Worm (Caenorhabditis elegans) whole organism, L4 larva: ENCODE data around the gene atln-1.
A peak's percentile ranks its signal among the peaks of the same experiment; 100 is the strongest.

ENCODE experiments used
- F10B5.3 ChIP-seq: sonication (generic microtip); optimal IDR thresholded peaks from 2 replicates; lab custom pipeline; 2016; ENCODE audit warnings: mild to moderate bottlenecking, missing genetic modification characterization, missing compliant biosample characterization
- Y48G9A.11 ChIP-seq: fragments of 200-800 bp; sonication (Bioruptor generic); IDR thresholded peaks from 2 replicates; pipeline ENCODE4 v1.3.6; 2022; ENCODE audit warnings: missing genetic modification reagents, missing genetic modification characterization, missing compliant biosample characterization
- Y5F2A.4 ChIP-seq: fragments of 200-800 bp; sonication (Bioruptor generic); optimal IDR thresholded peaks from 2 replicates; lab custom pipeline; 2018; ENCODE audit warnings: mild to moderate bottlenecking, missing genetic modification characterization, missing compliant biosample characterization
- Y75B8A.6 ChIP-seq: fragments of 200-800 bp; sonication (Bioruptor generic); IDR thresholded peaks from 2 replicates; pipeline ENCODE4 v1.3.6; 2022; ENCODE audit warnings: missing genetic modification reagents, missing genetic modification characterization, missing compliant biosample characterization
- aha-1 ChIP-seq: fragments of 150-350 bp; peaks from one replicate; lab custom pipeline; 2014; ENCODE audit warnings: missing biosample characterization, missing genetic modification characterization
- ama-1 ChIP-seq: fragments of 150-350 bp; optimal IDR thresholded peaks from 2 replicates; lab custom pipeline; 2014; ENCODE audit warnings: inconsistent platforms, mixed read lengths
- ceh-28 ChIP-seq: fragments of 150-350 bp; optimal IDR thresholded peaks from 2 replicates; lab custom pipeline; 2014; ENCODE audit warnings: missing biosample characterization, missing genetic modification reagents, missing genetic modification characterization
- ceh-32 ChIP-seq: sonication (generic microtip); optimal IDR thresholded peaks from 2 replicates; lab custom pipeline; 2016; ENCODE audit warnings: mild to moderate bottlenecking, missing genetic modification characterization, missing compliant biosample characterization; ENCODE audit not compliant: poor library complexity
- ceh-82 ChIP-seq: sonication (generic microtip); optimal IDR thresholded peaks from 2 replicates; lab custom pipeline; 2017; ENCODE audit warnings: missing biosample characterization, missing genetic modification characterization
- cey-2 ChIP-seq: sonication (generic microtip); optimal IDR thresholded peaks from 3 replicates; lab custom pipeline; 2017; ENCODE audit warnings: missing genetic modification characterization, mild to moderate bottlenecking, missing compliant biosample characterization, antibody characterized with exemption, borderline replicate concordance; ENCODE audit not compliant: insufficient read depth
- daf-19 ChIP-seq: fragments of 200-800 bp; sonication (Bioruptor generic); conservative IDR thresholded peaks from 2 replicates; pipeline ENCODE4 v1.3.6; 2022; ENCODE audit warnings: missing genetic modification characterization, missing compliant biosample characterization
- daf-8 ChIP-seq: fragments of 200-800 bp; sonication (Bioruptor generic); IDR thresholded peaks from 2 replicates; pipeline ENCODE4 v1.3.6; 2022; ENCODE audit warnings: missing genetic modification characterization, missing compliant biosample characterization
- dmd-8 ChIP-seq: fragments of 200-800 bp; sonication (Bioruptor generic); IDR thresholded peaks from 2 replicates; pipeline ENCODE4 v1.3.6; 2022; ENCODE audit warnings: missing genetic modification characterization, missing compliant biosample characterization
- dmd-9 ChIP-seq: fragments of 200-800 bp; sonication (Bioruptor generic); IDR thresholded peaks from 2 replicates; pipeline ENCODE4 v1.3.6; 2022; ENCODE audit warnings: missing genetic modification reagents, missing genetic modification characterization, missing compliant biosample characterization
- egl-27 ChIP-seq: sonication (generic microtip); optimal IDR thresholded peaks from 3 replicates; lab custom pipeline; 2017; ENCODE audit warnings: missing biosample characterization, missing genetic modification reagents, missing genetic modification characterization
- egl-43 ChIP-seq: fragments of 200-800 bp; sonication (Bioruptor generic); IDR thresholded peaks from 2 replicates; pipeline ENCODE4 v1.3.6; 2022; ENCODE audit warnings: missing genetic modification reagents, missing genetic modification characterization, missing compliant biosample characterization
- fkh-10 ChIP-seq: fragments of 150-350 bp; optimal IDR thresholded peaks from 2 replicates; lab custom pipeline; 2014; ENCODE audit warnings: missing biosample characterization, missing genetic modification reagents, missing genetic modification characterization
- lin-29 ChIP-seq: fragments of 200-800 bp; sonication (Bioruptor generic); IDR thresholded peaks from 2 replicates; pipeline ENCODE4 v1.3.6; 2022; ENCODE audit warnings: missing genetic modification reagents, missing genetic modification characterization, missing compliant biosample characterization
- lir-3 ChIP-seq: sonication (generic microtip); optimal IDR thresholded peaks from 2 replicates; lab custom pipeline; 2016; ENCODE audit warnings: mild to moderate bottlenecking, missing genetic modification characterization, missing compliant biosample characterization
- madf-9 ChIP-seq: fragments of 200-800 bp; sonication (Bioruptor generic); conservative IDR thresholded peaks from 2 replicates; pipeline ENCODE4 v1.3.6; 2022; ENCODE audit warnings: missing genetic modification reagents, missing genetic modification characterization, missing compliant biosample characterization
- mxl-2 ChIP-seq: fragments of 200-800 bp; sonication (Bioruptor generic); conservative IDR thresholded peaks from 2 replicates; pipeline ENCODE4 v1.3.6; 2022; ENCODE audit warnings: missing genetic modification reagents, missing genetic modification characterization, missing compliant biosample characterization
- nhr-11 ChIP-seq: fragments of 150-350 bp; optimal IDR thresholded peaks from 2 replicates; lab custom pipeline; 2014; ENCODE audit warnings: missing biosample characterization, missing genetic modification characterization
- nhr-237 ChIP-seq: sonication (generic microtip); optimal IDR thresholded peaks from 2 replicates; lab custom pipeline; 2017; ENCODE audit warnings: missing biosample characterization, missing genetic modification characterization
- nhr-6 ChIP-seq: fragments of 150-350 bp; optimal IDR thresholded peaks from 2 replicates; lab custom pipeline; 2014; ENCODE audit warnings: missing biosample characterization, missing genetic modification characterization
- nhr-76 ChIP-seq: fragments of 150-350 bp; optimal IDR thresholded peaks from 2 replicates; lab custom pipeline; 2014; ENCODE audit warnings: missing biosample characterization, missing genetic modification characterization
- nhr-77 ChIP-seq: fragments of 150-350 bp; optimal IDR thresholded peaks from 2 replicates; lab custom pipeline; 2014; ENCODE audit warnings: missing biosample characterization, missing genetic modification characterization
- php-3 ChIP-seq: fragments of 200-800 bp; sonication (Bioruptor generic); IDR thresholded peaks from 2 replicates; pipeline ENCODE4 v1.3.6; 2022; ENCODE audit warnings: missing genetic modification reagents, missing genetic modification characterization, missing compliant biosample characterization
- set-16 ChIP-seq: fragments of 200-800 bp; sonication (Bioruptor generic); IDR thresholded peaks from 2 replicates; pipeline ENCODE4 v1.3.6; 2022; ENCODE audit warnings: missing genetic modification reagents, missing genetic modification characterization, missing compliant biosample characterization
- snpc-4 ChIP-seq: fragments of 150-350 bp; optimal IDR thresholded peaks from 2 replicates; lab custom pipeline; 2014; ENCODE audit warnings: missing biosample characterization, missing genetic modification characterization
- spr-3 ChIP-seq: fragments of 200-800 bp; sonication (Bioruptor generic); optimal IDR thresholded peaks from 2 replicates; lab custom pipeline; 2018; ENCODE audit warnings: mild to moderate bottlenecking, missing genetic modification characterization, missing compliant biosample characterization
- tag-97 ChIP-seq: fragments of 200-800 bp; sonication (Bioruptor generic); IDR thresholded peaks from 2 replicates; pipeline ENCODE4 v1.3.6; 2022; ENCODE audit warnings: missing genetic modification characterization, missing compliant biosample characterization
- unc-62 ChIP-seq, 3 experiments: fragments of 150-350 bp in 1 of 3; sonication (generic microtip); optimal IDR thresholded peaks in 2 of 3; peaks in 1 of 3; 1 replicate in 1 of 3; 2 replicates in 2 of 3; lab custom pipeline; 2014 to 2017; ENCODE audit warnings: missing biosample characterization in 3 of 3, missing genetic modification characterization in 3 of 3, missing genetic modification reagents in 3 of 3, missing genotype in 1 of 3
- zag-1 ChIP-seq: fragments of 150-350 bp; optimal IDR thresholded peaks from 2 replicates; lab custom pipeline; 2014; ENCODE audit warnings: missing biosample characterization, missing genetic modification characterization
- zfp-2 ChIP-seq: sonication (generic microtip); optimal IDR thresholded peaks from 2 replicates; lab custom pipeline; 2016; ENCODE audit warnings: mild to moderate bottlenecking, missing genetic modification characterization, missing compliant biosample characterization
- zip-11 ChIP-seq: fragments of 200-800 bp; sonication (Bioruptor generic); IDR thresholded peaks from 2 replicates; pipeline ENCODE4 v1.3.6; 2022; ENCODE audit warnings: missing genetic modification characterization, missing compliant biosample characterization
- ztf-7 ChIP-seq: fragments of 150-350 bp; optimal IDR thresholded peaks from 2 replicates; lab custom pipeline; 2014; ENCODE audit warnings: missing biosample characterization, missing genetic modification characterization

atln-1 gene

ce11 chrIV:2808154-2808553, 19.7 kb downstream of the atln-1 start (continued):
- TF ChIP-seq Y75B8A.6 (GFP tag; lab: Robert Waterston, UW) = no peak
- no peak for TF ChIP-seq ceh-32 (tag; lab: Kevin White, UChicago)
- no peak for TF ChIP-seq F10B5.3 (tag; lab: Kevin White, UChicago)
- no peak for TF ChIP-seq ceh-82 (tag; lab: Kevin White, UChicago)
- no peak for TF ChIP-seq nhr-11 (tag; lab: Kevin White, UChicago)
- TF ChIP-seq tag-97 (GFP tag; lab: Robert Waterston, UW) = no peak
- 0 out of 2 replicates have a peak, but pooled peaks have one; percentile 25 for TF ChIP-seq php-3 (GFP tag; lab: Robert Waterston, UW)
- TF ChIP-seq zfp-2 (tag; lab: Kevin White, UChicago) = no peak

DNA sequence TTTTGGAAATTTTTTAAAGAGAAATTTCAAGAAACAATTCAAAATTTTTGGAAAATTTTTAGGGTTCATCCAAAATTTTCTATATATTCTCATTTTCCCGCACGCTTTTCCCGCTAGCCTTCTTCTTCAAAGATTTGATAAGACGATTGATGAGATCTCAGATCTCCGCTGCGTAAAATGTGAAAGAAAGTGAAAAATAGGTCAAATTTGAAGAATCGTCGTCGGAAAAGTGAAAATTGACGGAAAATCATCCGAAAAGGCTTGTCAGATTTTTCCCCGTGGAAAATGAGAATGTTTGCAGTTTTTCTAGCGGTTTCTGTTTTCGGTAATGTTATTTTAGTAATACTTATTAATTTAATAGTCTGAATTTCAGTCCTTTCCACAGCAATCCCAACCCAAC, 20.7 kb downstream of the atln-1 start, which contains the start of gene Y54G2A.76:
Y54G2A.76 (plus strand) TSS at position 203 of the 400 bp plus-strand sequence.
- TF ChIP-seq dmd-9 (GFP tag; lab: Robert Waterston, UW) = no peak
- TF ChIP-seq ama-1 (lab: Kevin White, UChicago) = no peak
- no peak for TF ChIP-seq zip-11 (GFP tag; lab: Robert Waterston, UW)
- no peak for TF ChIP-seq egl-43 (GFP tag; lab: Robert Waterston, UW)
- no peak for TF ChIP-seq lir-3
- no peak for TF ChIP-seq daf-19 (GFP tag; lab: Robert Waterston, UW)
- no peak for TF ChIP-seq fkh-10
- TF ChIP-seq snpc-4 (tag; lab: Kevin White, UChicago) = no peak
- TF ChIP-seq dmd-8 (GFP tag; lab: Robert Waterston, UW) = no peak
- TF ChIP-seq lin-29 = no peak
- no peak for TF ChIP-seq zag-1 (tag; lab: Kevin White, UChicago)
- TF ChIP-seq ceh-82 (tag; lab: Kevin White, UChicago) = no peak

DNA sequence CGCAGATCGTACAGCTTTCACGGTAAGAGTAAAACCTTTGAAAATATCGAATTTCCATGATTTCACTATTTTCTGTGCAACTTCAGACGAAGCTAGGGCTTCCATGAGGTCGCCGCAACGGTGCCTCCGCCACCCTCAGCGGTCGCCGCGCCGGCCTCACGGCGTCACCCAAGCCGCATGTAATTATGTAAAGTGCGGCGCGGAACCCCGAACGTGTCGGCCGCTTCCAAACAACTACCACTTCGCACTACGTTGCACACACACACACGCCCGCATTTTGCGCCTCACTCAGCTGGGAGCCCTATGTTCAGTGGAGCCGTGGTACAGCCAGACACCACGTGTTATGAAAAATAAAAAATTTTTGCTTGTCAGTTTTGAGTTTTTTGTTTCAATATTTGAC, 28.5 kb downstream of the atln-1 start:
- peak; percentile 82 for TF ChIP-seq set-16 (GFP tag; lab: Robert Waterston, UW)
- no peak for TF ChIP-seq nhr-11 (tag; lab: Kevin White, UChicago)
- TF ChIP-seq cey-2 (tag; lab: Kevin White, UChicago) = no peak
- no peak for TF ChIP-seq mxl-2 (GFP tag; lab: Robert Waterston, UW)
- TF ChIP-seq nhr-237 (tag; lab: Kevin White, UChicago) = no peak
- peak; percentile 24 for TF ChIP-seq aha-1
- TF ChIP-seq madf-9 (GFP tag; lab: Robert Waterston, UW) = 0 out of 2 replicates have a peak, but pooled peaks have one; percentile 23
- no peak for TF ChIP-seq Y48G9A.11 (GFP tag; lab: Robert Waterston, UW)

- TF ChIP-seq spr-3 = no peak
- no peak for TF ChIP-seq php-3 (GFP tag; lab: Robert Waterston, UW)
- TF ChIP-seq nhr-76 (tag; lab: Kevin White, UChicago) = no peak
- TF ChIP-seq daf-19 (GFP tag; lab: Robert Waterston, UW) = no peak
- no peak for TF ChIP-seq ceh-32 (tag; lab: Kevin White, UChicago)
- no peak for TF ChIP-seq ceh-28 (tag; lab: Kevin White, UChicago)
- TF ChIP-seq tag-97 (GFP tag; lab: Robert Waterston, UW) = no peak
- TF ChIP-seq unc-62 (GFP tag; optimal IDR thresholded peaks at IDR 0.05 in 1 of 2; lab: Kevin White, UChicago) = no peak
- TF ChIP-seq unc-62 (tag; optimal IDR thresholded peaks at IDR 0.05; lab: Kevin White, UChicago) = no peak
- TF ChIP-seq aha-1 = no peak
- TF ChIP-seq Y5F2A.4 (GFP tag; lab: Kevin White, UChicago) = no peak
- TF ChIP-seq daf-8 (GFP tag; lab: Robert Waterston, UW) = no peak
- no peak for TF ChIP-seq nhr-77 (tag; lab: Kevin White, UChicago)
- no peak for TF ChIP-seq ama-1 (lab: Kevin White, UChicago)
- no peak for TF ChIP-seq egl-43 (GFP tag; lab: Robert Waterston, UW)
- no peak for TF ChIP-seq nhr-6
- no peak for TF ChIP-seq egl-27 (tag; lab: Kevin White, UChicago)
- TF ChIP-seq ztf-7 (tag; lab: Kevin White, UChicago) = no peak
Observed at ce11 chrIV:2819633-2820032, 31.1 kb downstream of the atln-1 start, which contains the start of gene Y54G2A.13. Y54G2A.13 (minus strand) TSS chrIV:2819733.
